Fruit fly (Drosophila melanogaster) whole organism, wandering third instar larva: ENCODE results near the gene Vha16-2.
A peak's percentile ranks its signal among the peaks of the same experiment; 100 is the strongest.

Experiments used
- Abd-B ChIP-seq: fragments of >200 bp; optimal IDR thresholded peaks from 2 replicates; lab custom pipeline; 2017; ENCODE audit warnings: missing biosample characterization, missing genetic modification characterization
- CG32264 ChIP-seq: fragments of 200-800 bp; sonication (Bioruptor generic); optimal IDR thresholded peaks from 2 replicates; lab custom pipeline; 2016; ENCODE audit warnings: missing biosample characterization, missing genetic modification characterization
- CG9705 ChIP-seq: fragments of 200-800 bp; sonication (Bioruptor generic); optimal IDR thresholded peaks from 2 replicates; lab custom pipeline; 2018; ENCODE audit warnings: missing biosample characterization, mild to moderate bottlenecking, missing genetic modification characterization
- CrebA ChIP-seq: fragments of 200-800 bp; sonication (Bioruptor generic); optimal IDR thresholded peaks from 2 replicates; lab custom pipeline; 2016; ENCODE audit warnings: missing biosample characterization, mild to moderate bottlenecking, missing genetic modification characterization, borderline replicate concordance
- Dfd ChIP-seq: fragments of >200 bp; optimal IDR thresholded peaks from 2 replicates; lab custom pipeline; 2017; ENCODE audit warnings: missing biosample characterization, missing genetic modification characterization
- Dif ChIP-seq: fragments of 200-275, 200-300 bp; sonication (Bioruptor generic); optimal IDR thresholded peaks from 2 replicates; lab custom pipeline; 2018; ENCODE audit warnings: missing biosample characterization, missing genetic modification characterization; ENCODE audit not compliant: partially characterized antibody
- GATAd ChIP-seq: sonication (Bioruptor generic); optimal IDR thresholded peaks from 2 replicates; lab custom pipeline; 2016; ENCODE audit warnings: missing biosample characterization, missing genetic modification characterization
- HLH106 ChIP-seq: fragments of 200-800 bp; optimal IDR thresholded peaks from 3 replicates; lab custom pipeline; 2019; ENCODE audit warnings: missing biosample characterization, mild to moderate bottlenecking, missing genetic modification characterization, moderate library complexity
- Hnf4 ChIP-seq: fragments of 200-800 bp; sonication (Bioruptor generic); optimal IDR thresholded peaks from 2 replicates; lab custom pipeline; 2016; ENCODE audit warnings: missing biosample characterization, mild to moderate bottlenecking, missing genetic modification characterization
- Hr78 ChIP-seq: fragments of >200 bp; optimal IDR thresholded peaks from 2 replicates; lab custom pipeline; 2017; ENCODE audit warnings: missing biosample characterization, missing genetic modification characterization
- Hr83 ChIP-seq: fragments of 200-300 bp; sonication (Bioruptor generic); optimal IDR thresholded peaks from 2 replicates; lab custom pipeline; 2016; ENCODE audit warnings: missing biosample characterization, mild to moderate bottlenecking, missing genetic modification characterization, moderate library complexity; ENCODE audit not compliant: poor library complexity, severe bottlenecking
- Jra ChIP-seq: sonication (Bioruptor generic); optimal IDR thresholded peaks from 2 replicates; lab custom pipeline; 2016; ENCODE audit warnings: missing biosample characterization, missing genetic modification characterization
- Mio ChIP-seq: sonication (Bioruptor generic); optimal IDR thresholded peaks from 2 replicates; lab custom pipeline; 2016; ENCODE audit warnings: missing biosample characterization, missing genetic modification characterization
- Myc ChIP-seq: fragments of >200 bp; optimal IDR thresholded peaks from 2 replicates; lab custom pipeline; 2017
- N ChIP-seq: fragments of >200 bp; optimal IDR thresholded peaks from 2 replicates; lab custom pipeline; 2018; ENCODE audit warnings: missing biosample characterization, missing external identifiers, missing genetic modification characterization
- OdsH ChIP-seq: fragments of 200-800 bp; sonication (Bioruptor generic); optimal IDR thresholded peaks from 2 replicates; lab custom pipeline; 2016; ENCODE audit warnings: missing biosample characterization, mild to moderate bottlenecking, missing genetic modification characterization
- Rel ChIP-seq, 2 experiments: fragments of 200-800 bp; sonication (Bioruptor generic) in 1 of 2; optimal IDR thresholded peaks; 2 replicates in 1 of 2; 3 replicates in 1 of 2; lab custom pipeline; 2016 to 2019; ENCODE audit warnings: mild to moderate bottlenecking in 2 of 2, missing biosample characterization in 2 of 2, missing genetic modification characterization in 2 of 2, moderate library complexity in 1 of 2
- Sp1 ChIP-seq: fragments of 200-800 bp; sonication (Bioruptor generic); optimal IDR thresholded peaks from 3 replicates; lab custom pipeline; 2019; ENCODE audit warnings: missing biosample characterization, mild to moderate bottlenecking, missing genetic modification characterization, moderate library complexity
- Vsx2 ChIP-seq: fragments of 200-300, 225-300 bp; sonication (Bioruptor generic); optimal IDR thresholded peaks from 2 replicates; lab custom pipeline; 2018; ENCODE audit warnings: missing biosample characterization, missing genetic modification characterization; ENCODE audit not compliant: partially characterized antibody
- br ChIP-seq: fragments of 200-800 bp; sonication (Bioruptor generic); optimal IDR thresholded peaks from 2 replicates; lab custom pipeline; 2016; ENCODE audit warnings: missing biosample characterization, missing genetic modification characterization
- brk ChIP-seq: fragments of 200-800 bp; sonication (Bioruptor generic); optimal IDR thresholded peaks from 2 replicates; lab custom pipeline; 2016; ENCODE audit warnings: missing biosample characterization, mild to moderate bottlenecking, missing genetic modification characterization
- dl ChIP-seq, 2 experiments: fragments of 175-275, 200-275 bp in 1 of 2; fragments of 200-275 bp in 1 of 2; sonication (Bioruptor generic); optimal IDR thresholded peaks; lab custom pipeline; 2018; ENCODE audit warnings: mild to moderate bottlenecking in 2 of 2, missing biosample characterization in 2 of 2, missing genetic modification characterization in 2 of 2, moderate library complexity in 2 of 2; ENCODE audit not compliant: partially characterized antibody in 2 of 2, insufficient read depth in 1 of 2
- dmrt93B ChIP-seq: fragments of 200-800 bp; sonication (Bioruptor generic); optimal IDR thresholded peaks from 2 replicates; lab custom pipeline; 2018; ENCODE audit warnings: missing biosample characterization, mild to moderate bottlenecking, missing genetic modification characterization
- dsf ChIP-seq: sonication (Bioruptor generic); optimal IDR thresholded peaks from 2 replicates; lab custom pipeline; 2016; ENCODE audit warnings: missing biosample characterization, missing genetic modification characterization, borderline replicate concordance
- ey ChIP-seq: fragments of 200-800 bp; sonication (Bioruptor generic); optimal IDR thresholded peaks from 2 replicates; lab custom pipeline; 2016; ENCODE audit warnings: missing biosample characterization, missing genetic modification characterization
- foxo ChIP-seq, 2 experiments: fragments of 200-800 bp; sonication (Bioruptor generic); optimal IDR thresholded peaks; 2 replicates in 1 of 2; 3 replicates in 1 of 2; lab custom pipeline; 2016 to 2017; ENCODE audit warnings: missing biosample characterization in 2 of 2, missing genetic modification characterization in 2 of 2
- fru ChIP-seq: fragments of 200-800 bp; sonication (Bioruptor generic); optimal IDR thresholded peaks from 3 replicates; lab custom pipeline; 2016; ENCODE audit warnings: missing biosample characterization, mild to moderate bottlenecking, missing genetic modification characterization
- h ChIP-seq: fragments of 200-800 bp; sonication (Bioruptor generic); optimal IDR thresholded peaks from 3 replicates; lab custom pipeline; 2016; ENCODE audit warnings: missing biosample characterization, mild to moderate bottlenecking, missing genetic modification characterization
- jim ChIP-seq: fragments of 175-275, 200-325 bp; sonication (Bioruptor generic); optimal IDR thresholded peaks from 2 replicates; lab custom pipeline; 2016; ENCODE audit warnings: missing biosample characterization, mild to moderate bottlenecking, missing genetic modification characterization
- lola ChIP-seq: fragments of >200 bp; optimal IDR thresholded peaks from 2 replicates; lab custom pipeline; 2017; ENCODE audit warnings: missing biosample characterization, missing genetic modification characterization
- pan ChIP-seq: fragments of >200 bp; optimal IDR thresholded peaks from 2 replicates; lab custom pipeline; 2017
- psq ChIP-seq: fragments of 200-800 bp; sonication (Bioruptor generic); optimal IDR thresholded peaks from 3 replicates; lab custom pipeline; 2017; ENCODE audit warnings: missing biosample characterization, mild to moderate bottlenecking, missing genetic modification characterization, moderate library complexity
- rgr ChIP-seq: fragments of 200-800 bp; sonication (Bioruptor generic); optimal IDR thresholded peaks from 3 replicates; lab custom pipeline; 2016; ENCODE audit warnings: missing biosample characterization, mild to moderate bottlenecking, missing genetic modification characterization
- sage ChIP-seq: fragments of 200-800 bp; sonication (Bioruptor generic); optimal IDR thresholded peaks from 2 replicates; lab custom pipeline; 2016; ENCODE audit warnings: missing biosample characterization, mild to moderate bottlenecking, missing genetic modification characterization
- sv ChIP-seq: fragments of 200-800 bp; sonication (Bioruptor generic); optimal IDR thresholded peaks from 3 replicates; lab custom pipeline; 2016; ENCODE audit warnings: missing biosample characterization, missing genetic modification characterization
- tai ChIP-seq: sonication (Bioruptor generic); optimal IDR thresholded peaks from 2 replicates; lab custom pipeline; 2016; ENCODE audit warnings: missing biosample characterization, missing genetic modification characterization
- usp ChIP-seq: fragments of >200 bp; optimal IDR thresholded peaks from 2 replicates; lab custom pipeline; 2017; ENCODE audit warnings: missing biosample characterization, missing genetic modification characterization
- woc ChIP-seq: sonication (Bioruptor generic); optimal IDR thresholded peaks from 2 replicates; lab custom pipeline; 2016; ENCODE audit warnings: missing biosample characterization, mild to moderate bottlenecking, missing genetic modification characterization

Vha16-2 gene

dm6 chr3L:11444861-11445260 is 29.9 kb upstream of the Vha16-2 start, which contains the start of gene CG7557:
CG7557 (plus strand) TSS chr3L:11445161.
- TF ChIP-seq N (GFP tag; lab: Kevin White, UChicago) (no peak), Rel (GFP tag; optimal IDR thresholded peaks at IDR 0.05; lab: Kevin White, UChicago) (no peak), Rel (tag; optimal IDR thresholded peaks at IDR 0.05; lab: Kevin White, UChicago) (no peak)

DNA sequence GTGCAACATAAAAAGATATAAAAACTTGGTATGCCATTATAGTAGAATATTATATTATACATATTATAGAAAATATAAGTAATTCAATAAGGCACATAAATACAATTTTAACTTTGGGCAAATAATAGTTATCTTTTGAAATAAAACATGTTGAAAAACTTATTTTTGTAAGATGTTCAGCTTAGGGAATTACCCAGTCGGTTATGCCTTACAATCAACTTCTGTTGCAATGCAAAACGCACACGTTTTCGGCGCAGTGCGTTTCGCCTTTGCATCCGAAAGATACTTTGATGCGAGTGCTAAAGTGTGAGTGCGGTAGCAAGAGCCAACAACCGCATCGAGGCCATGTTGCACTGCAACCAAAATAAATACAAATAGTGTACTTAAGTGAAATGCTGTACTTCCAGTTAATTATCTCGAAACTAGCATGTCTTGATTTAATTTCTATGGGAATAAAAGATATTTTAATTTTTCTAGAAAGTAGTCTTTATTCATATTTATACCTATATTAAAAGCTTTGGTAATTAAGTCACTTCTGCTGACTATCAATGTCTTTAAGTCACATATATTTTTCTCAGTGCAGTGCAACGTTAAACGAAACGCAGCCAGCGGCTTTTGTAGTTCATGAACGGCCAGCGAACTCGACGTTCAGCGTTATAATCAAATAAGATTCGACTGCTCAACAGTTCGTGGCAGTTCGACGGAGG is 27.6 kb upstream of the Vha16-2 start:
- TF ChIP-seq OdsH (GFP tag; lab: Kevin White, UChicago) (peak; percentile 6), CrebA (GFP tag; lab: Kevin White, UChicago) (no peak), woc (GFP tag; lab: Kevin White, UChicago) (peak; percentile 52), h (GFP tag; lab: Kevin White, UChicago) (peak; percentile 72), Hr78 (GFP tag; lab: Kevin White, UChicago) (no peak), dsf (no peak), fru (GFP tag; lab: Kevin White, UChicago) (peak; percentile 77), jim (no peak), ey (GFP tag; lab: Kevin White, UChicago) (peak; percentile 44), lola (GFP tag; lab: Kevin White, UChicago) (no peak), tai (GFP tag; lab: Kevin White, UChicago) (no peak), N (GFP tag; lab: Kevin White, UChicago) (no peak), Mio (GFP tag; lab: Kevin White, UChicago) (no peak), Rel (GFP tag; optimal IDR thresholded peaks at IDR 0.05; lab: Kevin White, UChicago) (no peak), Rel (tag; optimal IDR thresholded peaks at IDR 0.05; lab: Kevin White, UChicago) (no peak), Sp1 (GFP tag; lab: Kevin White, UChicago) (peak; percentile 35), Hnf4 (GFP tag; lab: Kevin White, UChicago) (peak; percentile 20), Jra (GFP tag; lab: Kevin White, UChicago) (no peak), CG32264 (GFP tag; lab: Kevin White, UChicago) (no peak), dl (GFP tag; optimal IDR thresholded peaks at IDR 0.05; lab: Kevin White, UChicago; ENCODE audit: insufficient read depth in 1 of 2, partially characterized antibody in 2 of 2) (no peak), dmrt93B (GFP tag; lab: Kevin White, UChicago) (peak; percentile 2), GATAd (GFP tag; lab: Kevin White, UChicago) (no peak), Abd-B (GFP tag; lab: Kevin White, UChicago) (no peak), sage (no peak), Myc (lab: Kevin White, UChicago) (no peak), CG9705 (GFP tag; lab: Kevin White, UChicago) (peak; percentile 12), Hr83 (GFP tag; lab: Kevin White, UChicago) (no peak), Dif (GFP tag; lab: Kevin White, UChicago) (no peak), sv (GFP tag; lab: Kevin White, UChicago) (no peak), pan (lab: Kevin White, UChicago) (no peak), br (peak; percentile 66), Vsx2 (GFP tag; lab: Kevin White, UChicago) (no peak), HLH106 (tag; lab: Kevin White, UChicago) (peak; percentile 71), usp (GFP tag; lab: Kevin White, UChicago) (no peak), brk (GFP tag; lab: Kevin White, UChicago) (no peak), Dfd (GFP tag; lab: Kevin White, UChicago) (no peak), rgr (GFP tag; lab: Kevin White, UChicago) (peak; percentile 24), foxo (GFP tag; optimal IDR thresholded peaks at IDR 0.05; lab: Kevin White, UChicago) (peak in 1 of 2 experiments; percentile 53), psq (GFP tag; lab: Kevin White, UChicago) (no peak)
